Fruit fly (Drosophila melanogaster) whole organism, embryonic: ENCODE measurements around the gene CG32639.

ENCODE experiments used
- Aef1 ChIP-seq: fragments of 200-800 bp; sonication (Bioruptor generic); IDR thresholded peaks from 3 replicates; pipeline ENCODE4 v1.3.6; 2022; ENCODE audit warnings: missing biosample characterization, missing genetic modification characterization
- B-H2 ChIP-seq: fragments of 200-800 bp; sonication (Bioruptor generic); optimal IDR thresholded peaks from 2 replicates; lab custom pipeline; 2018; ENCODE audit warnings: missing biosample characterization, mild to moderate bottlenecking, missing genetic modification characterization
- CG10565 ChIP-seq: fragments of 200-800 bp; sonication (Bioruptor generic); optimal IDR thresholded peaks from 3 replicates; lab custom pipeline; 2016; ENCODE audit warnings: missing biosample characterization, mild to moderate bottlenecking, missing genetic modification characterization
- CG12236 ChIP-seq: fragments of 200-800 bp; sonication (Bioruptor generic); optimal IDR thresholded peaks from 2 replicates; lab custom pipeline; 2016; ENCODE audit warnings: missing biosample characterization, missing genetic modification characterization
- CG1233 ChIP-seq: fragments of 200-800 bp; sonication (Bioruptor generic); optimal IDR thresholded peaks from 4 replicates; lab custom pipeline; 2018; ENCODE audit warnings: missing biosample characterization, mild to moderate bottlenecking, missing genetic modification characterization
- CG1529 ChIP-seq: fragments of 200-800 bp; sonication (Bioruptor generic); optimal IDR thresholded peaks from 3 replicates; lab custom pipeline; 2018; ENCODE audit warnings: missing biosample characterization, missing genetic modification characterization
- CG15514 ChIP-seq: fragments of 200-800 bp; sonication (Bioruptor generic); optimal IDR thresholded peaks from 3 replicates; lab custom pipeline; 2017; ENCODE audit warnings: missing biosample characterization, missing genetic modification characterization, mild to moderate bottlenecking, moderate library complexity, missing genetic modification reagents
- CG18011 ChIP-seq: fragments of 200-800 bp; sonication (Bioruptor generic); optimal IDR thresholded peaks from 2 replicates; lab custom pipeline; 2017; ENCODE audit warnings: missing biosample characterization, missing genetic modification characterization, mild to moderate bottlenecking, moderate library complexity, missing genotype
- CG18262 ChIP-seq: fragments of 200-800 bp; optimal IDR thresholded peaks from 3 replicates; lab custom pipeline; 2019; ENCODE audit warnings: missing biosample characterization, mild to moderate bottlenecking, missing genetic modification characterization, moderate library complexity
- CG30020 ChIP-seq: fragments of 200-800 bp; optimal IDR thresholded peaks from 2 replicates; lab custom pipeline; 2019; ENCODE audit warnings: missing biosample characterization, mild to moderate bottlenecking, missing genetic modification characterization, moderate library complexity
- CG32532 ChIP-seq: fragments of 200-800 bp; sonication (Bioruptor generic); IDR thresholded peaks from 2 replicates; pipeline ENCODE4 v1.3.6; 2022; ENCODE audit warnings: missing biosample characterization, missing genetic modification characterization
- CG3281 ChIP-seq: fragments of 200-800 bp; sonication (Bioruptor generic); optimal IDR thresholded peaks from 3 replicates; lab custom pipeline; 2017; ENCODE audit warnings: missing biosample characterization, mild to moderate bottlenecking, missing genetic modification characterization
- CG3726 ChIP-seq: fragments of 200-800 bp; sonication (Bioruptor generic); IDR thresholded peaks from 3 replicates; pipeline ENCODE4, ENCODE4 v1.3.6; 2022; ENCODE audit warnings: missing biosample characterization, missing genetic modification characterization
- CG6689 ChIP-seq: fragments of 200-800 bp; sonication (Bioruptor generic); IDR thresholded peaks from 2 replicates; pipeline ENCODE4 v1.3.6; 2022; ENCODE audit warnings: missing biosample characterization, missing genetic modification characterization
- CG9727 ChIP-seq: fragments of 200-800 bp; sonication (Bioruptor generic); optimal IDR thresholded peaks from 3 replicates; lab custom pipeline; 2017; ENCODE audit warnings: missing biosample characterization, mild to moderate bottlenecking, missing genetic modification characterization
- CG9876 ChIP-seq: fragments of 200-800 bp; sonication (Bioruptor generic); optimal IDR thresholded peaks from 2 replicates; lab custom pipeline; 2016; ENCODE audit warnings: missing biosample characterization, missing genetic modification characterization
- Deaf1 ChIP-seq: fragments of 200-800 bp; optimal IDR thresholded peaks from 3 replicates; lab custom pipeline; 2019; ENCODE audit warnings: missing biosample characterization, mild to moderate bottlenecking, missing genetic modification characterization, moderate library complexity
- Dip3 ChIP-seq: fragments of 200-800 bp; sonication (Bioruptor generic); optimal IDR thresholded peaks from 3 replicates; lab custom pipeline; 2016; ENCODE audit warnings: missing biosample characterization, missing genetic modification characterization
- Ets65A ChIP-seq: fragments of 200-800 bp; sonication (Bioruptor generic); peaks from one replicate; lab custom pipeline; 2016; ENCODE audit warnings: missing biosample characterization, missing genetic modification characterization
- Gug ChIP-seq: fragments of 200-800 bp; sonication (Bioruptor generic); IDR thresholded peaks from 4 replicates; pipeline ENCODE4 v1.3.6; 2022; ENCODE audit warnings: missing biosample characterization, missing genetic modification characterization
- H2.0 ChIP-seq: fragments of 200-800 bp; sonication (Bioruptor generic); IDR thresholded peaks from 2 replicates; pipeline ENCODE4 v1.3.6; 2022; ENCODE audit warnings: missing biosample characterization, missing genetic modification characterization
- HmgZ ChIP-seq: fragments of 200-800 bp; sonication (Bioruptor generic); optimal IDR thresholded peaks from 2 replicates; lab custom pipeline; 2018; ENCODE audit warnings: missing biosample characterization, mild to moderate bottlenecking, missing genetic modification characterization
- Mad ChIP-seq: fragments of 200-800 bp; sonication (Bioruptor generic); optimal IDR thresholded peaks from 2 replicates; lab custom pipeline; 2016; ENCODE audit warnings: missing biosample characterization, missing genetic modification characterization
- Max ChIP-seq: fragments of 200-800 bp; sonication (Bioruptor generic); optimal IDR thresholded peaks from 2 replicates; lab custom pipeline; 2016; ENCODE audit warnings: missing biosample characterization, mild to moderate bottlenecking, missing genetic modification characterization
- Mrtf ChIP-seq: fragments of 200-800 bp; sonication (Bioruptor generic); IDR thresholded peaks from 3 replicates; pipeline ENCODE4 v1.3.6; 2022; ENCODE audit warnings: missing biosample characterization, missing genetic modification characterization
- Scr ChIP-seq: fragments of 200-800 bp; sonication (Bioruptor generic); IDR thresholded peaks from 2 replicates; pipeline ENCODE4 v1.3.6; 2022; ENCODE audit warnings: missing biosample characterization, missing genetic modification characterization; ENCODE audit not compliant: partially characterized antibody
- Spps ChIP-seq: fragments of 200-800 bp; sonication (Bioruptor generic); optimal IDR thresholded peaks from 2 replicates; lab custom pipeline; 2018; ENCODE audit warnings: missing biosample characterization, mild to moderate bottlenecking, missing genetic modification characterization
- Xbp1 ChIP-seq: fragments of 200-800 bp; sonication (Bioruptor generic); optimal IDR thresholded peaks from 3 replicates; lab custom pipeline; 2016; ENCODE audit warnings: missing biosample characterization, mild to moderate bottlenecking, missing genetic modification characterization
- chif ChIP-seq, 2 experiments: fragments of 200-800 bp; sonication (Bioruptor generic); optimal IDR thresholded peaks; 3 replicates each; lab custom pipeline; 2016; ENCODE audit warnings: missing biosample characterization in 2 of 2, missing genetic modification characterization in 2 of 2
- chm ChIP-seq: fragments of 200-800 bp; sonication (Bioruptor generic); IDR thresholded peaks from 2 replicates; pipeline ENCODE4 v1.3.6; 2022; ENCODE audit warnings: missing biosample characterization, missing genetic modification characterization
- chn ChIP-seq: fragments of 200-800 bp; sonication (Bioruptor generic); optimal IDR thresholded peaks from 2 replicates; lab custom pipeline; 2016; ENCODE audit warnings: missing biosample characterization, missing genetic modification characterization
- corto ChIP-seq: fragments of 200-800 bp; sonication (Bioruptor generic); optimal IDR thresholded peaks from 2 replicates; lab custom pipeline; 2016; ENCODE audit warnings: missing biosample characterization, mild to moderate bottlenecking, missing genetic modification characterization, moderate library complexity
- dm ChIP-seq: fragments of 200-800 bp; sonication (Bioruptor generic); optimal IDR thresholded peaks from 3 replicates; lab custom pipeline; 2016; ENCODE audit warnings: missing biosample characterization, missing genetic modification characterization
- ewg ChIP-seq: fragments of 200-800 bp; sonication (Bioruptor generic); optimal IDR thresholded peaks from 3 replicates; lab custom pipeline; 2017; ENCODE audit warnings: mild to moderate bottlenecking, missing biosample characterization, missing genetic modification reagents, missing genetic modification characterization
- lbe ChIP-seq: fragments of 200-800 bp; sonication (Bioruptor generic); optimal IDR thresholded peaks from 2 replicates; lab custom pipeline; 2016; ENCODE audit warnings: missing biosample characterization, mild to moderate bottlenecking, missing genetic modification characterization
- lmd ChIP-seq: fragments of 200-800 bp; sonication (Bioruptor generic); IDR thresholded peaks from 2 replicates; pipeline ENCODE4 v1.3.6; 2022; ENCODE audit warnings: missing biosample characterization, missing genetic modification characterization
- peb ChIP-seq: fragments of 200-800 bp; sonication (Bioruptor generic); IDR thresholded peaks from 2 replicates; pipeline ENCODE4 v1.3.6; 2022; ENCODE audit warnings: missing biosample characterization, missing genetic modification characterization
- pho ChIP-seq: fragments of 200-800 bp; sonication (Bioruptor generic); optimal IDR thresholded peaks from 2 replicates; lab custom pipeline; 2016; ENCODE audit warnings: missing biosample characterization, missing genetic modification characterization
- phol ChIP-seq: fragments of 200-800 bp; sonication (Bioruptor generic); optimal IDR thresholded peaks from 3 replicates; lab custom pipeline; 2018; ENCODE audit warnings: missing biosample characterization, mild to moderate bottlenecking, missing genetic modification characterization, moderate library complexity
- pnt ChIP-seq: fragments of 200-800 bp; sonication (Bioruptor generic); optimal IDR thresholded peaks from 3 replicates; lab custom pipeline; 2016; ENCODE audit warnings: missing biosample characterization, missing genetic modification characterization
- prd ChIP-seq, 3 experiments: fragments of >200 bp in 2 of 3; fragments of 200-800 bp in 1 of 3; sonication (Bioruptor generic) in 1 of 3; optimal IDR thresholded peaks in 2 of 3; IDR thresholded peaks in 1 of 3; 2 replicates in 2 of 3; 3 replicates in 1 of 3; pipeline versions ENCODE4 v1.3.6 to Lab custom; 2017 to 2022; ENCODE audit warnings: missing biosample characterization in 1 of 3, missing genetic modification characterization in 1 of 3
- sens-2 ChIP-seq: fragments of 200-800 bp; sonication (Bioruptor generic); IDR thresholded peaks from 2 replicates; pipeline ENCODE4 v1.3.6; 2022; ENCODE audit warnings: missing biosample characterization, missing genetic modification characterization
- sna ChIP-seq: fragments of 200-800 bp; sonication (Bioruptor generic); IDR thresholded peaks from 2 replicates; pipeline ENCODE4 v1.3.6; 2022; ENCODE audit warnings: missing biosample characterization, missing genetic modification characterization; ENCODE audit not compliant: partially characterized antibody
- tgo ChIP-seq: fragments of 200-800 bp; sonication (Bioruptor generic); IDR thresholded peaks from 3 replicates; pipeline ENCODE4 v1.3.6; 2022; ENCODE audit warnings: missing biosample characterization, missing genetic modification characterization
- unpg ChIP-seq: fragments of 200-800 bp; sonication (Bioruptor generic); optimal IDR thresholded peaks from 3 replicates; lab custom pipeline; 2018; ENCODE audit warnings: missing biosample characterization, mild to moderate bottlenecking, missing genetic modification characterization, moderate library complexity
- vnd ChIP-seq: fragments of 200-800 bp; sonication (Bioruptor generic); IDR thresholded peaks from 3 replicates; pipeline ENCODE4 v1.3.6; 2022; ENCODE audit warnings: missing biosample characterization, missing genetic modification characterization; ENCODE audit not compliant: partially characterized antibody
- wek ChIP-seq: fragments of 200-800 bp; sonication (Bioruptor generic); optimal IDR thresholded peaks from 3 replicates; lab custom pipeline; 2018; ENCODE audit warnings: missing biosample characterization, mild to moderate bottlenecking, missing genetic modification characterization, moderate library complexity
- wor ChIP-seq: fragments of 200-800 bp; sonication (Bioruptor generic); IDR thresholded peaks from 2 replicates; pipeline ENCODE4 v1.3.6; 2022; ENCODE audit warnings: missing biosample characterization, missing genetic modification characterization
- yki ChIP-seq: fragments of >200 bp; optimal IDR thresholded peaks from 3 replicates; lab custom pipeline; 2018
- zfh1 ChIP-seq: fragments of 200-800 bp; sonication (Bioruptor generic); IDR thresholded peaks from 3 replicates; pipeline ENCODE4 v1.3.6; 2022; ENCODE audit warnings: missing biosample characterization, missing genetic modification characterization

CG32639 gene

DNA sequence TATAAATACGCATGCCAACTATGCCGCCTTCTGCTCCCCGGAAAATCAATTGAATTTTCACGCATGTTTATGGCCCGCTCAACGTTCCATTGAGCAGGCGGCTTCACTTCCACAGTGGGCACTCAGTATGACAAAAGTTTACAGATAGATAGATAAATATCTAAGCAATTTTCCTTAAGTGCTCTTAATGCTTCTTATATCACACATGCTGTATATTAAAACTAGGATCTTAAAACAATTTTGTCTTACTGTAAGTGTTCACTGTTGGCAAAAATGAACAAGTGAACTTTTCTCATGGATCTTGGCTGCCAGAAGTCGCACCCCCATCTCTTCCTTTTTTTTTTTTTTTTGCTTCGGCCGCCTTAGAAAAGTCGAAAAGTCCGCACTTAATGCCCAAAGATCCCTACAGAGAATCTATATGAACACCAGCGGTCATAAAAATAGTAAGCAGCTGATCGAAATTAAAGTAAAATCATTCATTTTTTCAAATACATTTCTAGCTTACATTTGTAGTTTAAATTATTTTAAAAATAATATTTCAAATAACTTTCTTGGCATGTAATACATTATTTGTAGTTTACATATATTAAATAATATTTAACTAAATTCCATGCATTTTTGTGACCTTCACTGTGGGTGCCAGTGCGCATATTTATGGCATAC lies 16.8 kb upstream of the CG32639 start (continued):
- TF ChIP-seq Dip3, result peak; percentile 33
- TF ChIP-seq Xbp1 (GFP tag; lab: Kevin White, UChicago), result peak; percentile 30
- no peak for TF ChIP-seq lbe
- no peak for TF ChIP-seq CG1233
- no peak for TF ChIP-seq CG18011 (GFP tag; lab: Kevin White, UChicago)
- TF ChIP-seq CG9727, result peak; percentile 33
- no peak for TF ChIP-seq CG12236 (GFP tag; lab: Kevin White, UChicago)
- 0 out of 3 replicates have a peak, but pooled peaks have one; percentile 35 for TF ChIP-seq CG3726 (GFP tag; lab: Robert Waterston, UW)
- TF ChIP-seq CG18262 (tag; lab: Kevin White, UChicago), result peak; percentile 53
- TF ChIP-seq B-H2 (GFP tag; lab: Kevin White, UChicago), result no peak
- TF ChIP-seq zfh1 (GFP tag; lab: Robert Waterston, UW), result peak; percentile 57; the same call in 2 of the 3 replicates
- no peak for TF ChIP-seq Scr
- TF ChIP-seq Spps (tag; lab: Kevin White, UChicago), result no peak
- no peak for TF ChIP-seq CG9876 (GFP tag; lab: Kevin White, UChicago)
- peak; percentile 61 for TF ChIP-seq H2.0
- TF ChIP-seq prd (optimal IDR thresholded peaks at IDR 0.05; lab: Kevin White, UChicago), result no peak
- peak; percentile 30 for TF ChIP-seq prd (GFP tag; IDR thresholded peaks at IDR 0.05; lab: Robert Waterston, UW)
- peak; percentile 56 for TF ChIP-seq lmd
- TF ChIP-seq pnt (GFP tag; lab: Kevin White, UChicago), result peak; percentile 20
- TF ChIP-seq CG30020 (tag; lab: Kevin White, UChicago), result no peak
- TF ChIP-seq ewg (GFP tag; lab: Kevin White, UChicago), result peak; percentile 28
- TF ChIP-seq corto (GFP tag; lab: Kevin White, UChicago), result no peak
- TF ChIP-seq wek (GFP tag; lab: Kevin White, UChicago), result no peak
- TF ChIP-seq dm, result no peak
- no peak for TF ChIP-seq Mad (GFP tag; lab: Kevin White, UChicago)
- TF ChIP-seq CG32532 (GFP tag; lab: Robert Waterston, UW), result peak; percentile 61
- no peak for TF ChIP-seq vnd
- TF ChIP-seq unpg, result peak; percentile 31
- peak in 1 of 2 experiments; percentile 45 for TF ChIP-seq chif (GFP tag; optimal IDR thresholded peaks at IDR 0.05; lab: Kevin White, UChicago)
- TF ChIP-seq Deaf1 (tag; lab: Kevin White, UChicago), result no peak
- TF ChIP-seq HmgZ (tag; lab: Kevin White, UChicago), result no peak
- TF ChIP-seq peb (GFP tag; lab: Robert Waterston, UW), result no peak
- TF ChIP-seq yki, result no peak
- TF ChIP-seq chn, result peak; percentile 21
- no peak for TF ChIP-seq Max (GFP tag; lab: Kevin White, UChicago)
- TF ChIP-seq pho (GFP tag; lab: Kevin White, UChicago), result no peak
- TF ChIP-seq Mrtf (GFP tag; lab: Robert Waterston, UW), result 0 out of 3 replicates have a peak, but pooled peaks have one; percentile 30
- TF ChIP-seq wor (GFP tag; lab: Robert Waterston, UW), result 0 out of 2 replicates have a peak, but pooled peaks have one; percentile 20
- TF ChIP-seq CG1529, result no peak
- TF ChIP-seq Ets65A (GFP tag; lab: Kevin White, UChicago), result peak; percentile 93
- TF ChIP-seq chm (GFP tag; lab: Robert Waterston, UW), result peak; percentile 51; the same call in 1 of the 2 replicates
- TF ChIP-seq CG3281, result peak; percentile 12
- TF ChIP-seq CG15514, result no peak
- TF ChIP-seq sens-2, result no peak
- TF ChIP-seq phol (tag; lab: Kevin White, UChicago), result peak; percentile 35
- TF ChIP-seq CG10565 (GFP tag; lab: Kevin White, UChicago), result no peak
- peak; percentile 51 for TF ChIP-seq Aef1
- peak; percentile 50 for TF ChIP-seq CG6689 (GFP tag; lab: Robert Waterston, UW)
- TF ChIP-seq sna (GFP tag; lab: Robert Waterston, UW), result no peak
- TF ChIP-seq Gug (GFP tag; lab: Robert Waterston, UW), result peak; percentile 30; the same call in 1 of the 4 replicates
- TF ChIP-seq tgo (GFP tag; lab: Robert Waterston, UW), result peak; percentile 57; the same call in 2 of the 3 replicates
